Fruit fly (Drosophila melanogaster): ENCODE data around the gene Tsp39D.

The Tsp39D gene

dm6 chr2L:21309058-21309753 is 35.2 kb upstream of the Tsp39D start (continued):
- TF ChIP-seq CG8290 (GFP tag; optimal IDR thresholded peaks at IDR 0.05) (no peak), CG8290 (tag; optimal IDR thresholded peaks at IDR 0.05) (peak in 1 of 2 experiments; percentile 70), E2f2 (GFP tag; IDR thresholded peaks at IDR 0.05) (0 out of 2 replicates have a peak, but pooled peaks have one; percentile 26), CG13424 (tag; optimal IDR thresholded peaks at IDR 0.05) (no peak), CG34224 (GFP tag; IDR thresholded peaks at IDR 0.05; ENCODE audit: partially characterized antibody) (peak; percentile 48; the same call in 2 of the 3 replicates), NFAT (GFP tag; IDR thresholded peaks at IDR 0.05) (peak; percentile 62; the same call in 1 of the 2 replicates), nerfin-1 (tag; optimal IDR thresholded peaks at IDR 0.05) (peak; percentile 30), Hmx (GFP tag; optimal IDR thresholded peaks at IDR 0.05) (no peak), CG3281 (GFP tag; optimal IDR thresholded peaks at IDR 0.05) (peak; percentile 34), sr (GFP tag; IDR thresholded peaks at IDR 0.05) (no peak), CG3847 (GFP tag; IDR thresholded peaks at IDR 0.05) (no peak), Xrp1 (GFP tag; IDR thresholded peaks at IDR 0.05) (0 out of 2 replicates have a peak, but pooled peaks have one; percentile 8), Aef1 (GFP tag; IDR thresholded peaks at IDR 0.05) (no peak), Dip2 (GFP tag; IDR thresholded peaks at IDR 0.05) (no peak), bbx (GFP tag; IDR thresholded peaks at IDR 0.05; ENCODE audit: partially characterized antibody) (peak; percentile 56; the same call in 1 of the 2 replicates), Hr51 (GFP tag; optimal IDR thresholded peaks at IDR 0.05) (no peak), lilli (GFP tag; optimal IDR thresholded peaks at IDR 0.05) (peak; percentile 7), Dll (GFP tag; IDR thresholded peaks at IDR 0.05; ENCODE audit: partially characterized antibody) (peak; percentile 12; the same call in 1 of the 4 replicates), Gug (GFP tag; IDR thresholded peaks at IDR 0.05) (0 out of 4 replicates have a peak, but pooled peaks have one; percentile 8), Ravus (GFP tag; IDR thresholded peaks at IDR 0.05) (no peak), CG18476 (GFP tag; optimal IDR thresholded peaks at IDR 0.05) (no peak), Adf1 (GFP tag; IDR thresholded peaks at IDR 0.05) (peak; percentile 64; the same call in 1 of the 2 replicates), Usf (GFP tag; optimal IDR thresholded peaks at IDR 0.05) (no peak), BtbVII (GFP tag; optimal IDR thresholded peaks at IDR 0.05) (peak; percentile 19), CG12744 (GFP tag; optimal IDR thresholded peaks at IDR 0.05) (no peak), stc (GFP tag; IDR thresholded peaks at IDR 0.05) (no peak), CG6272 (GFP tag; IDR thresholded peaks at IDR 0.05) (no peak), CG12219 (GFP tag; optimal IDR thresholded peaks at IDR 0.05) (peak; percentile 32), al (GFP tag; IDR thresholded peaks at IDR 0.05) (no peak), MBD-R2 (GFP tag; IDR thresholded peaks at IDR 0.05) (peak; percentile 12; the same call in 1 of the 2 replicates), Ets65A (GFP tag) (peak; percentile 16), unc-4 (GFP tag; IDR thresholded peaks at IDR 0.05; ENCODE audit: partially characterized antibody) (no peak), MESR4 (GFP tag; optimal IDR thresholded peaks at IDR 0.05) (no peak), CG7987 (GFP tag; optimal IDR thresholded peaks at IDR 0.05) (peak; percentile 82), Camta (GFP tag; optimal IDR thresholded peaks at IDR 0.05) (no peak), gsb (GFP tag; IDR thresholded peaks at IDR 0.05) (no peak), grau (tag; optimal IDR thresholded peaks at IDR 0.05) (peak; percentile 25), rib (GFP tag; IDR thresholded peaks at IDR 0.05) (peak; percentile 85), PHDP (tag; optimal IDR thresholded peaks at IDR 0.05) (peak; percentile 4), ash1 (GFP tag; optimal IDR thresholded peaks at IDR 0.05) (peak; percentile 69), CG34376 (GFP tag; optimal IDR thresholded peaks at IDR 0.05) (no peak), Doc3 (GFP tag; IDR thresholded peaks at IDR 0.05; ENCODE audit: partially characterized antibody) (no peak), Rfx (GFP tag; IDR thresholded peaks at IDR 0.05) (peak; percentile 48; the same call in 1 of the 2 replicates), CG18011 (GFP tag; optimal IDR thresholded peaks at IDR 0.05) (peak; percentile 30), D19B (GFP tag; optimal IDR thresholded peaks at IDR 0.05) (no peak), CG13287 (GFP tag; IDR thresholded peaks at IDR 0.05; ENCODE audit: partially characterized antibody) (peak; percentile 57; the same call in 1 of the 2 replicates), peb (GFP tag; IDR thresholded peaks at IDR 0.05) (no peak), tio (GFP tag; optimal IDR thresholded peaks at IDR 0.05) (no peak), CG6813 (GFP tag; optimal IDR thresholded peaks at IDR 0.05) (no peak)

Measured in whole organism, embryonic.